Fruit fly (Drosophila melanogaster) whole organism, embryonic: Measurements from ENCODE around the gene CG7080.

Experiments
- Awh ChIP-seq: fragments of 200-800 bp; sonication (Bioruptor generic); IDR thresholded peaks from 2 replicates; pipeline ENCODE4, ENCODE4 v1.3.6; 2022; ENCODE audit warnings: missing biosample characterization, missing genetic modification characterization
- BEAF-32 ChIP-seq: fragments of 200-800 bp; sonication (Bioruptor generic); optimal IDR thresholded peaks from 3 replicates; lab custom pipeline; 2017; ENCODE audit warnings: missing biosample characterization, missing genetic modification characterization, mild to moderate bottlenecking, moderate library complexity, missing genetic modification reagents
- CG1602 ChIP-seq: fragments of 200-800 bp; sonication (Bioruptor generic); optimal IDR thresholded peaks from 3 replicates; lab custom pipeline; 2016; ENCODE audit warnings: missing biosample characterization, missing genetic modification characterization
- CG17328 ChIP-seq: fragments of 200-800 bp; sonication (Bioruptor generic); IDR thresholded peaks from 2 replicates; pipeline ENCODE4 v1.3.6; 2022; ENCODE audit warnings: missing biosample characterization, missing genetic modification characterization
- CG18262 ChIP-seq: fragments of 200-800 bp; optimal IDR thresholded peaks from 3 replicates; lab custom pipeline; 2019; ENCODE audit warnings: missing biosample characterization, mild to moderate bottlenecking, missing genetic modification characterization, moderate library complexity
- CG30020 ChIP-seq: fragments of 200-800 bp; optimal IDR thresholded peaks from 2 replicates; lab custom pipeline; 2019; ENCODE audit warnings: missing biosample characterization, mild to moderate bottlenecking, missing genetic modification characterization, moderate library complexity
- CG3163 ChIP-seq: fragments of 200-800 bp; sonication (Bioruptor generic); optimal IDR thresholded peaks from 3 replicates; lab custom pipeline; 2016; ENCODE audit warnings: missing biosample characterization, missing genetic modification characterization
- CG32532 ChIP-seq: fragments of 200-800 bp; sonication (Bioruptor generic); IDR thresholded peaks from 2 replicates; pipeline ENCODE4 v1.3.6; 2022; ENCODE audit warnings: missing biosample characterization, missing genetic modification characterization
- CG43689 ChIP-seq: fragments of 200-800 bp; sonication (Bioruptor generic); IDR thresholded peaks from 2 replicates; pipeline ENCODE4 v1.3.6; 2022; ENCODE audit warnings: missing biosample characterization, missing genetic modification characterization
- Camta ChIP-seq: fragments of 200-800 bp; sonication (Bioruptor generic); optimal IDR thresholded peaks from 2 replicates; lab custom pipeline; 2016; ENCODE audit warnings: missing biosample characterization, missing genetic modification characterization
- CrebB ChIP-seq: fragments of 200-800 bp; sonication (Bioruptor generic); optimal IDR thresholded peaks from 3 replicates; lab custom pipeline; 2018; ENCODE audit warnings: missing biosample characterization, mild to moderate bottlenecking, missing genetic modification characterization
- Dbx ChIP-seq: fragments of 200-800 bp; sonication (Bioruptor generic); IDR thresholded peaks from 3 replicates; pipeline ENCODE4 v1.3.6; 2022; ENCODE audit warnings: missing biosample characterization, missing genetic modification characterization
- Eip74EF ChIP-seq, 2 experiments: fragments of 200-800 bp in 1 of 2; fragments of >200 bp in 1 of 2; sonication (Bioruptor generic) in 1 of 2; optimal IDR thresholded peaks; 2 replicates each; lab custom pipeline; 2017 to 2019; ENCODE audit warnings: missing biosample characterization in 2 of 2, missing genetic modification characterization in 2 of 2, mild to moderate bottlenecking in 1 of 2, moderate library complexity in 1 of 2
- Ets97D ChIP-seq: fragments of 200-800 bp; sonication (Bioruptor generic); optimal IDR thresholded peaks from 3 replicates; lab custom pipeline; 2016; ENCODE audit warnings: missing biosample characterization, missing genetic modification characterization
- Fer1 ChIP-seq: fragments of 200-800 bp; sonication (Bioruptor generic); optimal IDR thresholded peaks from 2 replicates; lab custom pipeline; 2017; ENCODE audit warnings: missing biosample characterization, mild to moderate bottlenecking, missing genetic modification characterization
- HLH3B ChIP-seq: fragments of 200-800 bp; sonication (Bioruptor generic); IDR thresholded peaks from 2 replicates; pipeline ENCODE4 v1.3.6; 2022; ENCODE audit warnings: missing biosample characterization, missing genetic modification characterization
- HLH54F ChIP-seq: fragments of 200-800 bp; sonication (Bioruptor generic); optimal IDR thresholded peaks from 3 replicates; lab custom pipeline; 2016; ENCODE audit warnings: missing biosample characterization, missing genetic modification characterization
- Hr3 ChIP-seq: fragments of 200-800 bp; sonication (Bioruptor generic); optimal IDR thresholded peaks from 3 replicates; lab custom pipeline; 2016; ENCODE audit warnings: missing biosample characterization, missing genetic modification characterization
- Lhr ChIP-seq: fragments of 200-800 bp; sonication (Bioruptor generic); optimal IDR thresholded peaks from 3 replicates; lab custom pipeline; 2017; ENCODE audit warnings: mild to moderate bottlenecking, missing biosample characterization, missing genetic modification reagents, missing genetic modification characterization
- MBD-R2 ChIP-seq: fragments of 200-800 bp; sonication (Bioruptor generic); IDR thresholded peaks from 2 replicates; pipeline ENCODE4 v1.3.6; 2022; ENCODE audit warnings: missing biosample characterization, missing genetic modification characterization
- MESR4 ChIP-seq: fragments of 200-800 bp; sonication (Bioruptor generic); optimal IDR thresholded peaks from 2 replicates; lab custom pipeline; 2018; ENCODE audit warnings: missing biosample characterization, mild to moderate bottlenecking, missing genetic modification characterization, moderate library complexity
- MTF-1 ChIP-seq: fragments of 200-800 bp; sonication (Bioruptor generic); optimal IDR thresholded peaks from 2 replicates; lab custom pipeline; 2018; ENCODE audit warnings: missing biosample characterization, mild to moderate bottlenecking, missing genetic modification characterization, borderline replicate concordance
- Myb ChIP-seq: fragments of 200-800 bp; sonication (Bioruptor generic); optimal IDR thresholded peaks from 2 replicates; lab custom pipeline; 2016; ENCODE audit warnings: missing biosample characterization, missing genetic modification characterization
- NFAT ChIP-seq: fragments of 200-800 bp; sonication (Bioruptor generic); IDR thresholded peaks from 2 replicates; pipeline ENCODE4 v1.3.6; 2022; ENCODE audit warnings: missing biosample characterization, missing genetic modification characterization
- Oli ChIP-seq: fragments of 200-800 bp; sonication (Bioruptor generic); optimal IDR thresholded peaks from 2 replicates; lab custom pipeline; 2018; ENCODE audit warnings: missing biosample characterization, mild to moderate bottlenecking, missing genetic modification characterization, moderate library complexity
- ac ChIP-seq: fragments of 200-800 bp; sonication (Bioruptor generic); optimal IDR thresholded peaks from 3 replicates; lab custom pipeline; 2017; ENCODE audit warnings: missing biosample characterization, mild to moderate bottlenecking, missing genetic modification characterization
- amos ChIP-seq: fragments of 200-800 bp; sonication (Bioruptor generic); IDR thresholded peaks from 2 replicates; pipeline ENCODE4 v1.3.6; 2022; ENCODE audit warnings: missing biosample characterization, missing genetic modification characterization; ENCODE audit not compliant: partially characterized antibody
- bsh ChIP-seq, 2 experiments: fragments of 200-800 bp; sonication (Bioruptor generic); optimal IDR thresholded peaks; 2 replicates each; lab custom pipeline; 2017 to 2018; ENCODE audit warnings: mild to moderate bottlenecking in 2 of 2, missing biosample characterization in 2 of 2, missing genetic modification characterization in 2 of 2, moderate library complexity in 1 of 2
- cato ChIP-seq: fragments of 200-800 bp; sonication (Bioruptor generic); optimal IDR thresholded peaks from 2 replicates; lab custom pipeline; 2016; ENCODE audit warnings: missing biosample characterization, missing genetic modification characterization, borderline replicate concordance
- ems ChIP-seq: fragments of 200-800 bp; sonication (Bioruptor generic); optimal IDR thresholded peaks from 3 replicates; lab custom pipeline; 2016; ENCODE audit warnings: missing biosample characterization, missing genetic modification characterization
- fd96Cb ChIP-seq: fragments of 200-800 bp; sonication (Bioruptor generic); optimal IDR thresholded peaks from 2 replicates; lab custom pipeline; 2018; ENCODE audit warnings: missing biosample characterization, mild to moderate bottlenecking, missing genetic modification characterization, moderate library complexity
- fu2 ChIP-seq: fragments of 200-800 bp; sonication (Bioruptor generic); optimal IDR thresholded peaks from 2 replicates; lab custom pipeline; 2016; ENCODE audit warnings: missing biosample characterization, missing genetic modification characterization
- hb ChIP-seq: fragments of 200-800 bp; sonication (Bioruptor generic); IDR thresholded peaks from 3 replicates; pipeline ENCODE4 v1.3.6; 2022; ENCODE audit warnings: missing biosample characterization, missing genetic modification characterization; ENCODE audit not compliant: partially characterized antibody
- ind ChIP-seq: fragments of 200-800 bp; sonication (Bioruptor generic); optimal IDR thresholded peaks from 3 replicates; lab custom pipeline; 2016; ENCODE audit warnings: missing biosample characterization, missing genetic modification characterization
- ken ChIP-seq: fragments of 200-800 bp; sonication (Bioruptor generic); IDR thresholded peaks from 3 replicates; pipeline ENCODE4 v1.3.6; 2022; ENCODE audit warnings: missing biosample characterization, missing genetic modification characterization
- nau ChIP-seq: fragments of 200-800 bp; sonication (Bioruptor generic); optimal IDR thresholded peaks from 3 replicates; lab custom pipeline; 2017; ENCODE audit warnings: missing biosample characterization, mild to moderate bottlenecking, missing genetic modification characterization, missing genetic modification reagents
- nerfin-2 ChIP-seq: fragments of 200-800 bp; sonication (Bioruptor generic); IDR thresholded peaks from 2 replicates; pipeline ENCODE4 v1.3.6; 2022; ENCODE audit warnings: missing biosample characterization, missing genetic modification characterization; ENCODE audit not compliant: partially characterized antibody
- nom ChIP-seq: fragments of 200-800 bp; sonication (Bioruptor generic); optimal IDR thresholded peaks from 2 replicates; lab custom pipeline; 2017; ENCODE audit warnings: missing biosample characterization, missing genetic modification characterization, mild to moderate bottlenecking, moderate library complexity, missing genetic modification reagents
- pb ChIP-seq: fragments of 200-800 bp; sonication (Bioruptor generic); optimal IDR thresholded peaks from 3 replicates; lab custom pipeline; 2016; ENCODE audit warnings: missing biosample characterization, missing genetic modification characterization
- pzg ChIP-seq: fragments of 200-800 bp; sonication (Bioruptor generic); optimal IDR thresholded peaks from 3 replicates; lab custom pipeline; 2018; ENCODE audit warnings: missing biosample characterization, mild to moderate bottlenecking, missing genetic modification characterization, moderate library complexity
- ro ChIP-seq: fragments of 200-800 bp; sonication (Bioruptor generic); IDR thresholded peaks from 2 replicates; pipeline ENCODE4 v1.3.6; 2022; ENCODE audit warnings: missing biosample characterization, missing genetic modification characterization
- sc ChIP-seq, 3 experiments: fragments of >200 bp in 2 of 3; fragments of 200-800 bp in 1 of 3; sonication (Bioruptor generic) in 1 of 3; optimal IDR thresholded peaks; 2 replicates in 2 of 3; 3 replicates in 1 of 3; lab custom pipeline; 2017; ENCODE audit warnings: mild to moderate bottlenecking in 1 of 3, missing biosample characterization in 1 of 3, missing genetic modification characterization in 1 of 3, missing genetic modification reagents in 1 of 3
- scrt ChIP-seq: fragments of 200-800 bp; sonication (Bioruptor generic); optimal IDR thresholded peaks from 2 replicates; lab custom pipeline; 2018; ENCODE audit warnings: missing biosample characterization, mild to moderate bottlenecking, missing genetic modification characterization, moderate library complexity
- sd ChIP-seq: fragments of 200-800 bp; sonication (Bioruptor generic); optimal IDR thresholded peaks from 3 replicates; lab custom pipeline; 2018; ENCODE audit warnings: missing biosample characterization, mild to moderate bottlenecking, missing genetic modification characterization, moderate library complexity
- sens ChIP-seq: fragments of 200-800 bp; sonication (Bioruptor generic); peaks from one replicate; lab custom pipeline; 2016; ENCODE audit warnings: missing biosample characterization, missing genetic modification characterization
- sr ChIP-seq: fragments of 200-800 bp; sonication (Bioruptor generic); IDR thresholded peaks from 3 replicates; pipeline ENCODE4 v1.3.6; 2022; ENCODE audit warnings: missing biosample characterization, missing genetic modification characterization
- tio ChIP-seq: fragments of 200-800 bp; sonication (Bioruptor generic); optimal IDR thresholded peaks from 2 replicates; lab custom pipeline; 2017; ENCODE audit warnings: missing biosample characterization, missing genetic modification characterization, inconsistent platforms
- unc-4 ChIP-seq: fragments of 200-800 bp; sonication (Bioruptor generic); IDR thresholded peaks from 2 replicates; pipeline ENCODE4 v1.3.6; 2022; ENCODE audit warnings: missing biosample characterization, missing genetic modification characterization; ENCODE audit not compliant: partially characterized antibody

Gene CG7080

dm6 chr3R:22368077-22368776 lies 39.1 kb downstream of the CG7080 start (continued):
- TF ChIP-seq sd (tag; lab: Kevin White, UChicago) (peak; percentile 83), sc (optimal IDR thresholded peaks at IDR 0.05; lab: Kevin White, UChicago) (no peak), sc (GFP tag; optimal IDR thresholded peaks at IDR 0.05; lab: Kevin White, UChicago) (no peak), Awh (GFP tag; lab: Robert Waterston, UW) (no peak), MBD-R2 (GFP tag; lab: Robert Waterston, UW) (0 out of 2 replicates have a peak, but pooled peaks have one; percentile 8), NFAT (GFP tag; lab: Robert Waterston, UW) (peak; percentile 24; the same call in 1 of the 2 replicates), sens (GFP tag; lab: Kevin White, UChicago) (no peak), ro (GFP tag; lab: Robert Waterston, UW) (no peak), bsh (GFP tag; optimal IDR thresholded peaks at IDR 0.05; lab: Kevin White, UChicago) (no peak), nerfin-2 (GFP tag; lab: Robert Waterston, UW) (peak; percentile 26; the same call in 1 of the 2 replicates), unc-4 (GFP tag; lab: Robert Waterston, UW) (peak; percentile 62), CrebB (tag; lab: Kevin White, UChicago) (no peak), fd96Cb (tag; lab: Kevin White, UChicago) (no peak), pb (no peak), nom (GFP tag; lab: Kevin White, UChicago) (peak; percentile 16), ac (GFP tag; lab: Kevin White, UChicago) (no peak), Oli (tag; lab: Kevin White, UChicago) (no peak), Camta (GFP tag; lab: Kevin White, UChicago) (no peak), pzg (GFP tag; lab: Kevin White, UChicago) (peak; percentile 1), Fer1 (no peak), ken (GFP tag; lab: Robert Waterston, UW) (0 out of 3 replicates have a peak, but pooled peaks have one; percentile 29), hb (GFP tag; lab: Robert Waterston, UW) (peak; percentile 66; the same call in 1 of the 3 replicates), Lhr (GFP tag; lab: Kevin White, UChicago) (no peak), HLH3B (GFP tag; lab: Robert Waterston, UW) (no peak), amos (peak; percentile 38; the same call in 1 of the 2 replicates), CG43689 (GFP tag; lab: Robert Waterston, UW) (no peak), CG1602 (GFP tag; lab: Kevin White, UChicago) (no peak), tio (GFP tag; lab: Kevin White, UChicago) (no peak), MTF-1 (GFP tag; lab: Kevin White, UChicago) (no peak), Dbx (GFP tag; lab: Robert Waterston, UW) (no peak), CG30020 (tag; lab: Kevin White, UChicago) (no peak), CG32532 (GFP tag; lab: Robert Waterston, UW) (no peak), Eip74EF (GFP tag; optimal IDR thresholded peaks at IDR 0.05; lab: Kevin White, UChicago) (no peak), CG18262 (tag; lab: Kevin White, UChicago) (no peak), ind (GFP tag; lab: Kevin White, UChicago) (no peak), cato (no peak), HLH54F (GFP tag; lab: Kevin White, UChicago) (no peak), BEAF-32 (peak; percentile 25), fu2 (GFP tag; lab: Kevin White, UChicago) (no peak), Ets97D (GFP tag; lab: Kevin White, UChicago) (no peak), scrt (GFP tag; lab: Kevin White, UChicago) (no peak), sr (GFP tag; lab: Robert Waterston, UW) (no peak), Myb (GFP tag; lab: Kevin White, UChicago) (no peak), MESR4 (no peak), Hr3 (GFP tag; lab: Kevin White, UChicago) (no peak), CG17328 (GFP tag; lab: Robert Waterston, UW) (no peak), ems (GFP tag; lab: Kevin White, UChicago) (no peak), nau (no peak), CG3163 (GFP tag; lab: Kevin White, UChicago) (no peak)
